Worm (Caenorhabditis elegans) whole organism, mixed stage, embryonic: ENCODE measurements around the gene srw-103.
A peak's percentile ranks its signal among the peaks of the same experiment; 100 is the strongest.

Experiments
- bed-3 ChIP-seq: fragments of 200-800 bp; sonication (Bioruptor generic); optimal IDR thresholded peaks from 3 replicates; lab custom pipeline; 2018; ENCODE audit warnings: mild to moderate bottlenecking, missing genetic modification characterization, moderate library complexity, missing compliant biosample characterization
- blmp-1 ChIP-seq: fragments of 150-350 bp; optimal IDR thresholded peaks from 2 replicates; lab custom pipeline; 2014; ENCODE audit warnings: missing biosample characterization, missing genetic modification characterization
- ceh-39 ChIP-seq: fragments of 150-350 bp; optimal IDR thresholded peaks from 2 replicates; lab custom pipeline; 2014; ENCODE audit warnings: missing biosample characterization, missing genetic modification characterization
- ceh-43 ChIP-seq: fragments of 200-800 bp; sonication (Bioruptor generic); optimal IDR thresholded peaks from 2 replicates; lab custom pipeline; 2018; ENCODE audit warnings: mild to moderate bottlenecking, missing genetic modification characterization, moderate library complexity, missing compliant biosample characterization
- ceh-83 ChIP-seq: fragments of 200-800 bp; sonication (Bioruptor generic); optimal IDR thresholded peaks from 2 replicates; lab custom pipeline; 2018; ENCODE audit warnings: mild to moderate bottlenecking, missing genetic modification characterization, missing compliant biosample characterization
- ces-1 ChIP-seq: fragments of 150-350 bp; optimal IDR thresholded peaks from 2 replicates; lab custom pipeline; 2014; ENCODE audit warnings: missing biosample characterization, missing genetic modification reagents, missing genetic modification characterization
- cnd-1 ChIP-seq: fragments of 200-800 bp; sonication (Bioruptor generic); optimal IDR thresholded peaks from 2 replicates; lab custom pipeline; 2018; ENCODE audit warnings: mild to moderate bottlenecking, missing genetic modification characterization, missing compliant biosample characterization
- drap-1 ChIP-seq: fragments of 200-800 bp; sonication (Bioruptor generic); optimal IDR thresholded peaks from 3 replicates; lab custom pipeline; 2018; ENCODE audit warnings: mild to moderate bottlenecking, missing genetic modification characterization, missing compliant biosample characterization
- elt-1 ChIP-seq: sonication (generic microtip); optimal IDR thresholded peaks from 2 replicates; lab custom pipeline; 2017; ENCODE audit warnings: missing genetic modification characterization, mild to moderate bottlenecking, missing compliant biosample characterization, antibody characterized with exemption, moderate library complexity, borderline replicate concordance; ENCODE audit not compliant: insufficient read depth
- elt-3 ChIP-seq: fragments of 150-350 bp; optimal IDR thresholded peaks from 2 replicates; lab custom pipeline; 2014; ENCODE audit warnings: missing biosample characterization, missing genetic modification characterization
- ham-2 ChIP-seq: fragments of 200-800 bp; sonication (Bioruptor generic); optimal IDR thresholded peaks from 2 replicates; lab custom pipeline; 2018; ENCODE audit warnings: mild to moderate bottlenecking, missing genetic modification characterization, missing compliant biosample characterization
- hlh-1 ChIP-seq: fragments of 150-350 bp; optimal IDR thresholded peaks from 2 replicates; lab custom pipeline; 2014; ENCODE audit warnings: missing biosample characterization, missing genetic modification reagents, missing genetic modification characterization
- lin-13 ChIP-seq: fragments of 150-350 bp; optimal IDR thresholded peaks from 2 replicates; lab custom pipeline; 2014; ENCODE audit warnings: missing biosample characterization, missing genetic modification characterization
- lin-32 ChIP-seq: fragments of 200-800 bp; sonication (Bioruptor generic); optimal IDR thresholded peaks from 2 replicates; lab custom pipeline; 2018; ENCODE audit warnings: mild to moderate bottlenecking, missing genetic modification characterization, missing compliant biosample characterization
- lsy-2 ChIP-seq: fragments of 150-350 bp; optimal IDR thresholded peaks from 2 replicates; lab custom pipeline; 2014; ENCODE audit warnings: missing biosample characterization, missing genetic modification characterization
- mab-5 ChIP-seq: fragments of 150-350 bp; optimal IDR thresholded peaks from 2 replicates; lab custom pipeline; 2014; ENCODE audit warnings: missing biosample characterization, missing genetic modification characterization
- mep-1 ChIP-seq: fragments of 150-350 bp; optimal IDR thresholded peaks from 2 replicates; lab custom pipeline; 2017; ENCODE audit warnings: missing biosample characterization, missing genetic modification reagents, missing genetic modification characterization, inconsistent platforms
- nhr-12 ChIP-seq: fragments of 150-350 bp; optimal IDR thresholded peaks from 2 replicates; lab custom pipeline; 2014; ENCODE audit warnings: missing biosample characterization, missing genetic modification characterization
- nhr-2 ChIP-seq: fragments of 150-350 bp; optimal IDR thresholded peaks from 2 replicates; lab custom pipeline; 2014; ENCODE audit warnings: missing biosample characterization, missing genetic modification characterization
- nhr-237 ChIP-seq: fragments of 150-350 bp; optimal IDR thresholded peaks from 2 replicates; lab custom pipeline; 2014; ENCODE audit warnings: missing biosample characterization, missing genetic modification characterization
- nhr-28 ChIP-seq: fragments of 150-350 bp; optimal IDR thresholded peaks from 2 replicates; lab custom pipeline; 2014; ENCODE audit warnings: missing biosample characterization, missing genetic modification characterization
- pha-4 ChIP-seq: fragments of 150-350 bp; optimal IDR thresholded peaks from 2 replicates; lab custom pipeline; 2018; ENCODE audit warnings: missing biosample characterization, missing genetic modification reagents, missing genetic modification characterization
- sem-2 ChIP-seq: fragments of 200-800 bp; sonication (Bioruptor generic); optimal IDR thresholded peaks from 2 replicates; lab custom pipeline; 2018; ENCODE audit warnings: mild to moderate bottlenecking, missing genetic modification characterization, missing compliant biosample characterization
- snpc-4 ChIP-seq: fragments of 150-350 bp; optimal IDR thresholded peaks from 2 replicates; lab custom pipeline; 2014; ENCODE audit warnings: missing biosample characterization, missing genetic modification characterization
- sptf-1 ChIP-seq: sonication (generic microtip); optimal IDR thresholded peaks from 2 replicates; lab custom pipeline; 2017; ENCODE audit warnings: mild to moderate bottlenecking, missing genetic modification characterization, moderate library complexity, missing compliant biosample characterization
- tbx-8 ChIP-seq: fragments of 200-800 bp; sonication (Bioruptor generic); optimal IDR thresholded peaks from 2 replicates; lab custom pipeline; 2018; ENCODE audit warnings: mild to moderate bottlenecking, missing genetic modification characterization, moderate library complexity, missing compliant biosample characterization
- unc-120 ChIP-seq: sonication (generic microtip); optimal IDR thresholded peaks from 2 replicates; lab custom pipeline; 2017; ENCODE audit warnings: missing genetic modification characterization, missing compliant biosample characterization; ENCODE audit not compliant: poor library complexity, severe bottlenecking
- unc-39 ChIP-seq: fragments of 150-350 bp; optimal IDR thresholded peaks from 2 replicates; lab custom pipeline; 2014; ENCODE audit warnings: missing biosample characterization, missing genetic modification characterization
- unc-62 ChIP-seq: fragments of 150-350 bp; optimal IDR thresholded peaks from 2 replicates; lab custom pipeline; 2014; ENCODE audit warnings: missing biosample characterization, missing genetic modification reagents, missing genetic modification characterization
- zip-8 ChIP-seq: fragments of 150-350 bp; optimal IDR thresholded peaks from 2 replicates; lab custom pipeline; 2014; ENCODE audit warnings: missing biosample characterization, missing genetic modification characterization
- ztf-11 ChIP-seq: fragments of 150-350 bp; optimal IDR thresholded peaks from 2 replicates; lab custom pipeline; 2014; ENCODE audit warnings: missing biosample characterization, missing genetic modification characterization

Gene srw-103

ce11 chrV:1741074-1741473 is 24.1 kb downstream of the srw-103 start, which contains the start of gene srab-25:
Gene srab-25 (minus strand): TSS chrV:1741174.
- TF ChIP-seq lin-13 (tag; lab: Kevin White, UChicago) (no peak), ceh-83 (GFP tag; lab: Kevin White, UChicago) (no peak), lin-32 (GFP tag; lab: Kevin White, UChicago) (no peak), bed-3 (GFP tag; lab: Kevin White, UChicago) (no peak), snpc-4 (tag; lab: Kevin White, UChicago) (no peak), mep-1 (tag; lab: Kevin White, UChicago) (no peak), nhr-2 (no peak), elt-1 (tag; lab: Kevin White, UChicago) (no peak), ceh-39 (tag; lab: Kevin White, UChicago) (no peak), mab-5 (tag; lab: Kevin White, UChicago) (no peak), sptf-1 (tag; lab: Kevin White, UChicago) (no peak), ces-1 (GFP tag; lab: Kevin White, UChicago) (no peak), lsy-2 (tag; lab: Kevin White, UChicago) (no peak), nhr-237 (tag; lab: Kevin White, UChicago) (no peak), ztf-11 (tag; lab: Kevin White, UChicago) (no peak), elt-3 (no peak)

ce11 chrV:1743205-1743870 is 26.3 kb downstream of the srw-103 start, which contains the start of gene nhr-256:
Gene nhr-256 (plus strand): TSS chrV:1743771.
- TF ChIP-seq lin-32 (GFP tag; lab: Kevin White, UChicago) (no peak), nhr-12 (tag; lab: Kevin White, UChicago) (peak; percentile 78), mep-1 (tag; lab: Kevin White, UChicago) (peak; percentile 19), pha-4 (tag; lab: Kevin White, UChicago) (peak; percentile 68), nhr-237 (tag; lab: Kevin White, UChicago) (peak; percentile 71), nhr-28 (tag; lab: Kevin White, UChicago) (peak; percentile 74), sem-2 (no peak), ces-1 (GFP tag; lab: Kevin White, UChicago) (peak; percentile 55), unc-62 (peak; percentile 52), zip-8 (tag; lab: Kevin White, UChicago) (no peak), elt-3 (peak; percentile 48), ham-2 (GFP tag; lab: Kevin White, UChicago) (peak; percentile 65), unc-120 (tag; lab: Kevin White, UChicago) (no peak)

ce11 chrV:1749053-1749452 is 32.1 kb downstream of the srw-103 start, which contains the start of gene ZK697.8:
Gene ZK697.8 (minus strand): TSS chrV:1749153.
- TF ChIP-seq nhr-2 (no peak), blmp-1 (tag; lab: Kevin White, UChicago) (no peak), tbx-8 (no peak), nhr-237 (tag; lab: Kevin White, UChicago) (no peak), drap-1 (GFP tag; lab: Kevin White, UChicago) (no peak), zip-8 (tag; lab: Kevin White, UChicago) (no peak), nhr-28 (tag; lab: Kevin White, UChicago) (no peak), bed-3 (GFP tag; lab: Kevin White, UChicago) (no peak), ztf-11 (tag; lab: Kevin White, UChicago) (no peak), ceh-39 (tag; lab: Kevin White, UChicago) (no peak), unc-120 (tag; lab: Kevin White, UChicago) (no peak), unc-62 (no peak), unc-39 (tag; lab: Kevin White, UChicago) (no peak), ceh-43 (GFP tag; lab: Kevin White, UChicago) (no peak)

- TF ChIP-seq mab-5 (tag; lab: Kevin White, UChicago): no peak
- no peak for TF ChIP-seq unc-120 (tag; lab: Kevin White, UChicago)
- TF ChIP-seq cnd-1 (tag; lab: Kevin White, UChicago): no peak
- no peak for TF ChIP-seq tbx-8
- TF ChIP-seq mep-1 (tag; lab: Kevin White, UChicago): no peak
- no peak for TF ChIP-seq bed-3 (GFP tag; lab: Kevin White, UChicago)
- TF ChIP-seq zip-8 (tag; lab: Kevin White, UChicago): no peak
- TF ChIP-seq pha-4 (tag; lab: Kevin White, UChicago): no peak
- no peak for TF ChIP-seq sptf-1 (tag; lab: Kevin White, UChicago)
- no peak for TF ChIP-seq nhr-2
- no peak for TF ChIP-seq sem-2
- TF ChIP-seq hlh-1 (tag; lab: Kevin White, UChicago): no peak
- no peak for TF ChIP-seq nhr-12 (tag; lab: Kevin White, UChicago)
Measured at ce11 chrV:1751449-1751848, 34.5 kb downstream of the srw-103 start, which contains the start of gene srh-199. Gene srh-199 (minus strand): TSS chrV:1751549.
